Fruit fly (Drosophila melanogaster) whole organism: ENCODE data around the gene Doc1.

Experiments used
- CG8478 ChIP-seq: fragments of >200 bp; optimal IDR thresholded peaks from 2 replicates; lab custom pipeline; 2018; ENCODE audit warnings: inconsistent platforms
- Dll ChIP-seq: fragments of >200 bp; optimal IDR thresholded peaks from 2 replicates; lab custom pipeline; 2017
- EcR ChIP-seq, 2 experiments: fragments of >200 bp; optimal IDR thresholded peaks; 2 replicates each; lab custom pipeline; 2017; ENCODE audit warnings: missing biosample characterization in 2 of 2, missing genetic modification characterization in 2 of 2, missing genetic modification reagents in 2 of 2
- pan ChIP-seq: fragments of >200 bp; optimal IDR thresholded peaks from 2 replicates; lab custom pipeline; 2017
- psq ChIP-seq: fragments of >200 bp; optimal IDR thresholded peaks from 2 replicates; lab custom pipeline; 2017
- usp ChIP-seq: fragments of >200 bp; optimal IDR thresholded peaks from 2 replicates; lab custom pipeline; 2017; ENCODE audit warnings: missing biosample characterization, missing genetic modification characterization, mixed read lengths

DNA sequence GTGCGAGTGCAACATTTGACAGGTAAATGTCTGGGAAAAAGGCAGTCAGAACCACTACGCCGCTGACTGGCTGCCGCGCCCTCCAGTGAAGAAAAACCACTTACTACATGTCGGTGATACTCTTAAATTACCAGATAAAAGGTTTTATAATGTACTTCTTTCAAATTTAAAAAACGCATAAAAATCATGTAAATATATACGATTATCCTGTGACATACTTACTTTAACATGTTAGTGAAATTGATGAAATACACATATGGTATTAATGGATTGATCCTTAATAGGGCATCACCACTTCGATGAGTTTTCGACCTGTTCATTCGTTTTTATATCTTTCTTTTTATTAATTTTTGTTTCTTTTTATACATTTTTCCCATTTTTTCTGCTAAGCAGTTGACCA lies 14.6 kb upstream of the Doc1 start:
- no peak for TF ChIP-seq CG8478
- no peak for TF ChIP-seq usp
- TF ChIP-seq Dll (lab: Kevin White, UChicago): no peak
- TF ChIP-seq psq (lab: Kevin White, UChicago): no peak
- TF ChIP-seq pan: no peak
- TF ChIP-seq EcR (GFP tag; optimal IDR thresholded peaks at IDR 0.05; lab: Kevin White, UChicago): no peak
